Fruit fly (Drosophila melanogaster): ENCODE results near the gene Kyat.

DNA sequence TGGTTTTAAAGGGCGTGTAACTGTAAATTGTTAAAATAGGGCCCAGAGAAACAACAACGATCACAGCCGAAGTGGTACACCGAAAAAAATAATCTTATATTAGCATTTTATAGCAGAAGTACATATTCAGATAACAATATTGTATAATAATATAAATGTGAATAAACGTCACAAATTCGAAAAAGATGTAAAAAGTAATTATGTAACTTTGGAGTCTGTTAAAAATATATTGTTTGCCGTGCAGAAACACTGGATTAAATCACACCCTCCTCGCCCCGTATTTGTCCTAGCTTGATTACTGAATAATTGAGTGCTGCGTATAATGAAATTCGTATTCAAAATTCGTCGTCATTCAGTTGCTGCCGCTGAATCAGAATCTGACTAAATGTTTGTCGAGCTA, 32.9 kb upstream of the Kyat start:
- TF ChIP-seq Myc (optimal IDR thresholded peaks at IDR 0.05), result no peak
- TF ChIP-seq psq (optimal IDR thresholded peaks at IDR 0.05), result no peak
